Worm (Caenorhabditis elegans): Measurements from ENCODE around the gene mrpl-18.

DNA sequence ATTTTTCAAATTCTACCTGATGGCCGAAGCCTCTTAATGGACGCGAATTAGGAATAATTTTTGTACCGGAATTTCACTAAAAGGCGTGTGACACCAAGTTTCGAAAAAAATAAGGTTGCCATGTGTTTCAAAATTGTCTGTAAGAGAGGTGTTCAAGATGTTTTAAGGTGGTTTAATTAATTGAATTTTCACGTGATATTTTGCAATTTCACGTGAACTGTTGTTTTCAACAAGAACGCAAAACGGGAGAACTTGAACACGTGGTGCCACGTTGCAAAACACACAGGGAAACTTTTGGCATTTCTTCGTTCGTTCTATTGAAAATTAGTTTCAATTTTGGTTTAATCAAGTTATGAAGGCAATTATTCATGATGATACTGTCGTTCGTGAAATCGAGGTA is 36.8 kb downstream of the mrpl-18 start, which contains the start of gene spc-2:
- TF ChIP-seq ztf-23 (GFP tag; IDR thresholded peaks at IDR 0.05), result no peak
- no peak for TF ChIP-seq ref-1 (GFP tag; conservative IDR thresholded peaks at IDR 0.05)
- no peak for TF ChIP-seq tab-1 (GFP tag; IDR thresholded peaks at IDR 0.05)

All from whole organism, midembryonic.